Worm (Caenorhabditis elegans): ENCODE results near the gene Y24D9A.6.

- TF ChIP-seq nhr-25 (tag; optimal IDR thresholded peaks at IDR 0.05) (no peak), snpc-4 (tag; optimal IDR thresholded peaks at IDR 0.05) (no peak), nhr-11 (tag; optimal IDR thresholded peaks at IDR 0.05) (no peak), F13H6.1 (tag; optimal IDR thresholded peaks at IDR 0.05) (no peak), ama-1 (optimal IDR thresholded peaks at IDR 0.05) (no peak), unc-55 (GFP tag; optimal IDR thresholded peaks at IDR 0.05) (no peak), lsy-2 (tag; optimal IDR thresholded peaks at IDR 0.05) (no peak), blmp-1 (tag; optimal IDR thresholded peaks at IDR 0.05; ENCODE audit: insufficient read depth) (no peak)
Measured at ce11 chrIV:4449439-4449838, 49.2 kb upstream of the Y24D9A.6 start, which contains the start of gene R08C7.12.
